Fruit fly (Drosophila melanogaster): ENCODE results near the gene Ts.

Gene Ts

dm6 chr2L:2924266-2924801 is 45.1 kb downstream of the Ts start:
- no peak for TF ChIP-seq EcR (GFP tag; optimal IDR thresholded peaks at IDR 0.05)
- TF ChIP-seq usp (GFP tag; optimal IDR thresholded peaks at IDR 0.05): no peak
- no peak for TF ChIP-seq CG8478 (optimal IDR thresholded peaks at IDR 0.05)
- TF ChIP-seq Dll (optimal IDR thresholded peaks at IDR 0.05): no peak
- no peak for TF ChIP-seq psq (optimal IDR thresholded peaks at IDR 0.05)
- TF ChIP-seq pan (optimal IDR thresholded peaks at IDR 0.05): no peak

dm6 chr2L:2920641-2921040 is 48.8 kb downstream of the Ts start:
- no peak for TF ChIP-seq pan (optimal IDR thresholded peaks at IDR 0.05)
